Worm (Caenorhabditis elegans) whole organism, young adult: ENCODE data around the gene ifg-1.

ENCODE experiments used
- B0336.3 ChIP-seq: fragments of 200-800 bp; sonication (Bioruptor generic); IDR thresholded peaks from 2 replicates; pipeline ENCODE4 v1.3.6; 2022; ENCODE audit warnings: missing genetic modification characterization, missing compliant biosample characterization
- F10E7.11 ChIP-seq: sonication (generic microtip); optimal IDR thresholded peaks from 2 replicates; lab custom pipeline; 2017; ENCODE audit warnings: mild to moderate bottlenecking, missing genetic modification characterization, moderate library complexity, missing compliant biosample characterization
- Y56A3A.18 ChIP-seq: fragments of 200-800 bp; sonication (Bioruptor generic); IDR thresholded peaks from 2 replicates; pipeline ENCODE4 v1.3.6; 2022; ENCODE audit warnings: missing genetic modification reagents, missing genetic modification characterization, missing compliant biosample characterization
- ama-1 ChIP-seq, 3 experiments: fragments of 150-350 bp in 1 of 3; sonication (generic microtip) in 2 of 3; optimal IDR thresholded peaks; 2 replicates each; lab custom pipeline; 2014 to 2018; ENCODE audit warnings: missing biosample characterization in 2 of 3, missing genetic modification characterization in 2 of 3, missing genetic modification reagents in 2 of 3
- lir-1 ChIP-seq: fragments of 200-800 bp; sonication (Bioruptor generic); conservative IDR thresholded peaks from 2 replicates; pipeline ENCODE4 v1.3.6; 2022; ENCODE audit warnings: missing genetic modification reagents, missing genetic modification characterization, missing compliant biosample characterization
- pha-4 ChIP-seq: fragments of 150-350 bp; sonication (generic microtip); optimal IDR thresholded peaks from 2 replicates; lab custom pipeline; 2014; ENCODE audit warnings: missing biosample characterization, missing genetic modification reagents, missing genetic modification characterization
- snpc-1.1 ChIP-seq: sonication (generic microtip); optimal IDR thresholded peaks from 2 replicates; lab custom pipeline; 2017; ENCODE audit warnings: missing genetic modification characterization, mild to moderate bottlenecking, missing compliant biosample characterization, antibody characterized with exemption, moderate library complexity, missing genotype, missing genetic modification reagents; ENCODE audit not compliant: insufficient read depth
- unc-62 ChIP-seq: fragments of 150-350 bp; optimal IDR thresholded peaks from 2 replicates; lab custom pipeline; 2014; ENCODE audit warnings: missing biosample characterization, missing genetic modification reagents, missing genetic modification characterization
- xnd-1 ChIP-seq: sonication (generic microtip); optimal IDR thresholded peaks from 2 replicates; lab custom pipeline; 2016; ENCODE audit warnings: missing genotype, missing genetic modification reagents, missing genetic modification characterization, missing compliant biosample characterization
- ztf-18 ChIP-seq: sonication (generic microtip); optimal IDR thresholded peaks from 2 replicates; lab custom pipeline; 2016; ENCODE audit warnings: missing genotype, mild to moderate bottlenecking, missing genetic modification characterization, missing compliant biosample characterization

DNA sequence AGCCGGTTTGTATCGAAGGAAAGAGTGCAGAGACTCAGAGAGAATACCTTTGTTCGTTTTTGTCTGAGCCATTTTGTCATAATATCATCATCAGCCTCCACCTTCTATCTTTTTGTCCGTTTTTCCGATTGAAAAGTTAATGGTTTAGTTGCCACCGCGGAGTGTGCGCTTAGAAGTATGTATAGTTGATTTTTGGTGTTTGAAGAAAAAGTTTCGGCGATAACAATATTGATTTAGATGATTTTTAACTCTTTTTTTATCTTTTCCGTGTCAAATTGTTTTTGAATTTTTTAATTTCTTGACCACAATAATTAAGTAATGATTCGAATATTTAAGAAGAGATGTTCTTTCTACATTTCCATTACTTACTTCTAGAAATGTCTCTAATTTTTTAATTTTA lies 11.4 kb upstream of the ifg-1 start:
- TF ChIP-seq B0336.3 (no peak), ztf-18 (tag; lab: Kevin White, UChicago) (no peak), snpc-1.1 (tag; lab: Kevin White, UChicago) (no peak), xnd-1 (tag; lab: Kevin White, UChicago) (no peak), ama-1 (optimal IDR thresholded peaks at IDR 0.05; lab: Kevin White, UChicago) (no peak), ama-1 (GFP tag; optimal IDR thresholded peaks at IDR 0.05; lab: Kevin White, UChicago) (no peak), Y56A3A.18 (no peak), F10E7.11 (tag; lab: Kevin White, UChicago) (no peak), unc-62 (no peak), lir-1 (GFP tag; lab: Robert Waterston, UW) (no peak), pha-4 (tag; lab: Kevin White, UChicago) (no peak)
